Fruit fly (Drosophila melanogaster) whole organism, prepupa: ENCODE results near the gene RpS28a.

Experiments used
- Blimp-1 ChIP-seq: fragments of 200-800 bp; sonication (Bioruptor generic); optimal IDR thresholded peaks from 3 replicates; lab custom pipeline; 2017; ENCODE audit warnings: missing biosample characterization, missing genetic modification characterization, mild to moderate bottlenecking, moderate library complexity, missing genetic modification reagents
- CG11762 ChIP-seq: fragments of 200-800 bp; sonication (Bioruptor generic); optimal IDR thresholded peaks from 3 replicates; lab custom pipeline; 2016; ENCODE audit warnings: missing biosample characterization, missing genetic modification characterization; ENCODE audit not compliant: insufficient read depth
- CG11902 ChIP-seq: fragments of 200-800 bp; sonication (Bioruptor generic); optimal IDR thresholded peaks from 3 replicates; lab custom pipeline; 2016; ENCODE audit warnings: missing biosample characterization, missing genetic modification characterization
- CG15336 ChIP-seq: fragments of 200-800 bp; sonication (Bioruptor generic); IDR thresholded peaks from 2 replicates; pipeline ENCODE4 v1.3.6; 2022; ENCODE audit warnings: missing biosample characterization, missing genetic modification characterization
- CG1621 ChIP-seq: fragments of 200-800 bp; sonication (Bioruptor generic); optimal IDR thresholded peaks from 3 replicates; lab custom pipeline; 2018; ENCODE audit warnings: missing biosample characterization, mild to moderate bottlenecking, missing genetic modification characterization
- CG3032 ChIP-seq: fragments of 200-800 bp; optimal IDR thresholded peaks from 2 replicates; lab custom pipeline; 2019; ENCODE audit warnings: missing biosample characterization, mild to moderate bottlenecking, missing genetic modification characterization, moderate library complexity
- CG31627 ChIP-seq: fragments of 200-800 bp; sonication (Bioruptor generic); optimal IDR thresholded peaks from 3 replicates; lab custom pipeline; 2016; ENCODE audit warnings: missing biosample characterization, missing genetic modification characterization
- CG32006 ChIP-seq: fragments of 200-800 bp; sonication (Bioruptor generic); optimal IDR thresholded peaks from 3 replicates; lab custom pipeline; 2017; ENCODE audit warnings: missing biosample characterization, mild to moderate bottlenecking, missing genetic modification characterization
- CG3919 ChIP-seq: fragments of 200-800 bp; sonication (Bioruptor generic); optimal IDR thresholded peaks from 3 replicates; lab custom pipeline; 2016; ENCODE audit warnings: missing biosample characterization, missing genetic modification characterization
- CG4318 ChIP-seq: fragments of 200-800 bp; sonication (Bioruptor generic); optimal IDR thresholded peaks from 3 replicates; lab custom pipeline; 2017; ENCODE audit warnings: missing biosample characterization, mild to moderate bottlenecking, missing genetic modification characterization
- CG6276 ChIP-seq: fragments of 200-800 bp; sonication (Bioruptor generic); optimal IDR thresholded peaks from 2 replicates; lab custom pipeline; 2017; ENCODE audit warnings: missing biosample characterization, mild to moderate bottlenecking, missing genetic modification characterization
- CG6792 ChIP-seq: fragments of 200-800 bp; sonication (Bioruptor generic); optimal IDR thresholded peaks from 3 replicates; lab custom pipeline; 2016; ENCODE audit warnings: missing biosample characterization, missing genetic modification characterization
- CG6808 ChIP-seq: fragments of 200-800 bp; sonication (Bioruptor generic); optimal IDR thresholded peaks from 3 replicates; lab custom pipeline; 2017; ENCODE audit warnings: missing biosample characterization, missing genetic modification characterization, mild to moderate bottlenecking, moderate library complexity, missing genetic modification reagents
- CG8319 ChIP-seq: fragments of 200-800 bp; sonication (Bioruptor generic); optimal IDR thresholded peaks from 3 replicates; lab custom pipeline; 2016; ENCODE audit warnings: missing biosample characterization, missing genetic modification characterization
- CG8632 ChIP-seq: fragments of 200-800 bp; sonication (Bioruptor generic); optimal IDR thresholded peaks from 3 replicates; lab custom pipeline; 2016; ENCODE audit warnings: missing biosample characterization, missing genetic modification characterization
- CG9139 ChIP-seq: fragments of 200-800 bp; sonication (Bioruptor generic); optimal IDR thresholded peaks from 3 replicates; lab custom pipeline; 2017; ENCODE audit warnings: missing biosample characterization, mild to moderate bottlenecking, missing genetic modification characterization
- Eip78C ChIP-seq: fragments of 200-800 bp; sonication (Bioruptor generic); peaks from one replicate; lab custom pipeline; 2016; ENCODE audit warnings: missing biosample characterization, missing genetic modification characterization
- Hr38 ChIP-seq: sonication (Bioruptor generic); optimal IDR thresholded peaks from 2 replicates; lab custom pipeline; 2016; ENCODE audit warnings: missing biosample characterization, missing genetic modification characterization
- Lpt ChIP-seq: fragments of 200-800 bp; sonication (Bioruptor generic); optimal IDR thresholded peaks from 3 replicates; lab custom pipeline; 2016; ENCODE audit warnings: missing biosample characterization, missing genetic modification characterization
- OdsH ChIP-seq: fragments of 200-800 bp; sonication (Bioruptor generic); optimal IDR thresholded peaks from 3 replicates; lab custom pipeline; 2016; ENCODE audit warnings: missing biosample characterization, missing genetic modification characterization
- Sox102F ChIP-seq: fragments of 200-800 bp; sonication (Bioruptor generic); optimal IDR thresholded peaks from 2 replicates; lab custom pipeline; 2016; ENCODE audit warnings: missing biosample characterization, mild to moderate bottlenecking, missing genetic modification characterization
- acj6 ChIP-seq: fragments of 200-800 bp; sonication (Bioruptor generic); optimal IDR thresholded peaks from 3 replicates; lab custom pipeline; 2016; ENCODE audit warnings: missing biosample characterization, missing genetic modification characterization
- dsx ChIP-seq: fragments of 200-800 bp; optimal IDR thresholded peaks from 3 replicates; lab custom pipeline; 2019; ENCODE audit warnings: missing biosample characterization, mild to moderate bottlenecking, missing genetic modification characterization, moderate library complexity; ENCODE audit not compliant: poor library complexity, severe bottlenecking
- fd59A ChIP-seq: fragments of 200-800 bp; sonication (Bioruptor generic); optimal IDR thresholded peaks from 2 replicates; lab custom pipeline; 2017; ENCODE audit warnings: missing biosample characterization, mild to moderate bottlenecking, missing genetic modification characterization, missing genetic modification reagents
- fkh ChIP-seq: fragments of 200-800 bp; sonication (Bioruptor generic); optimal IDR thresholded peaks from 3 replicates; lab custom pipeline; 2017; ENCODE audit warnings: missing biosample characterization, mild to moderate bottlenecking, missing genetic modification characterization, moderate library complexity
- lz ChIP-seq: fragments of 200-800 bp; sonication (Bioruptor generic); optimal IDR thresholded peaks from 3 replicates; lab custom pipeline; 2016; ENCODE audit warnings: missing biosample characterization, missing genetic modification characterization
- net ChIP-seq: fragments of 200-800 bp; sonication (Bioruptor generic); optimal IDR thresholded peaks from 3 replicates; lab custom pipeline; 2016; ENCODE audit warnings: missing biosample characterization, missing genetic modification characterization
- svp ChIP-seq: fragments of 200-800 bp; sonication (Bioruptor generic); peaks from one replicate; lab custom pipeline; 2016; ENCODE audit warnings: missing biosample characterization, missing genetic modification characterization
- topi ChIP-seq: fragments of 200-800 bp; sonication (Bioruptor generic); optimal IDR thresholded peaks from 3 replicates; lab custom pipeline; 2016; ENCODE audit warnings: missing biosample characterization, missing genetic modification characterization
- vri ChIP-seq: fragments of 200-800 bp; sonication (Bioruptor generic); optimal IDR thresholded peaks from 3 replicates; lab custom pipeline; 2016; ENCODE audit warnings: missing biosample characterization, mild to moderate bottlenecking, missing genetic modification characterization

RpS28a gene

dm6 chr3R:30071827-30072226 is 49.4 kb upstream of the RpS28a start (continued):
- TF ChIP-seq topi (GFP tag; lab: Kevin White, UChicago) (peak; percentile 64), fkh (GFP tag; lab: Kevin White, UChicago) (no peak), Sox102F (peak; percentile 36), vri (GFP tag; lab: Kevin White, UChicago) (peak; percentile 19), CG8319 (GFP tag; lab: Kevin White, UChicago) (no peak), CG3919 (GFP tag; lab: Kevin White, UChicago) (peak; percentile 43), CG3032 (tag; lab: Kevin White, UChicago) (no peak), CG6276 (GFP tag; lab: Kevin White, UChicago) (peak; percentile 35), CG8632 (peak; percentile 7), dsx (GFP tag; lab: Kevin White, UChicago) (no peak), fd59A (GFP tag; lab: Kevin White, UChicago) (no peak), Blimp-1 (GFP tag; lab: Kevin White, UChicago) (no peak), Hr38 (GFP tag; lab: Kevin White, UChicago) (no peak)

dm6 chr3R:30070198-30070597 is 47.8 kb upstream of the RpS28a start:
- TF ChIP-seq CG11902 (no peak), CG1621 (no peak), acj6 (GFP tag; lab: Kevin White, UChicago) (no peak), OdsH (GFP tag; lab: Kevin White, UChicago) (no peak), CG15336 (GFP tag; lab: Robert Waterston, UW) (no peak), Lpt (no peak)

dm6 chr3R:30066004-30066403 is 43.6 kb upstream of the RpS28a start:
- peak; percentile 25 for TF ChIP-seq Eip78C (GFP tag; lab: Kevin White, UChicago)
- TF ChIP-seq vri (GFP tag; lab: Kevin White, UChicago): no peak

dm6 chr3R:30063704-30064103 is 41.3 kb upstream of the RpS28a start:
- TF ChIP-seq fkh (GFP tag; lab: Kevin White, UChicago) (peak; percentile 65), Eip78C (GFP tag; lab: Kevin White, UChicago) (peak; percentile 43), svp (GFP tag; lab: Kevin White, UChicago) (peak; percentile 45), net (no peak)

DNA sequence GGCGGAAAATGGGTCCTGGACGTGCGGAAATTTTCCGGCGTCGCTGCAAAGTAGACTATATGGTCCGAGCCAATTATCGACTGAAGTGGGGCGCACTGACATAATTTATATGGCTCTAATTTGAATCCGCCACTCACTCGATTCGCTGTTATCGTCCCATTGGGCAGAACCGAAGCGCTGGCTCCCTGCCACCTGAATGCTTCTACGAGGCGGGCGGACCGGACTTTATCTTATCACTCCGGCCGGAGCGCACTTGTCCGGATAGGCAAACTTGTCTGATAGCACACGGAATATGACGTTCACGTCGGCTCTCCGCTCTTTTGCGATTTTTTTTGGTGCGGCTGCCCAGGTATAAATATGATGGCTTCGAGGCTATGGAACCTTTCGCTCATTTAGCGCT is 40.1 kb upstream of the RpS28a start:
- TF ChIP-seq dsx (GFP tag; lab: Kevin White, UChicago) (no peak), svp (GFP tag; lab: Kevin White, UChicago) (no peak), vri (GFP tag; lab: Kevin White, UChicago) (peak; percentile 99), CG31627 (GFP tag; lab: Kevin White, UChicago) (no peak), CG32006 (GFP tag; lab: Kevin White, UChicago) (no peak), CG8319 (GFP tag; lab: Kevin White, UChicago) (no peak), CG6808 (no peak), lz (no peak), CG11902 (peak; percentile 64), CG11762 (GFP tag; lab: Kevin White, UChicago) (no peak), CG4318 (no peak), CG9139 (GFP tag; lab: Kevin White, UChicago) (no peak), Eip78C (GFP tag; lab: Kevin White, UChicago) (peak; percentile 32), acj6 (GFP tag; lab: Kevin White, UChicago) (no peak)

dm6 chr3R:30061980-30062379 is 39.5 kb upstream of the RpS28a start:
- TF ChIP-seq fkh (GFP tag; lab: Kevin White, UChicago) (peak; percentile 75), CG6792 (GFP tag; lab: Kevin White, UChicago) (no peak)
- TF ChIP-seq, all 60 proteins: peak for 1
